Worm (Caenorhabditis elegans) whole organism, midembryonic: ENCODE data around the gene daf-42.

Experiments
- cog-1 ChIP-seq: sonication (generic microtip); optimal IDR thresholded peaks from 2 replicates; lab custom pipeline; 2016; ENCODE audit warnings: missing genetic modification characterization, missing compliant biosample characterization
- klf-2 ChIP-seq: fragments of 200-800 bp; sonication (Bioruptor generic); conservative IDR thresholded peaks from 2 replicates; pipeline ENCODE4 v1.3.6; 2022; ENCODE audit warnings: missing genetic modification reagents, missing genetic modification characterization, missing compliant biosample characterization
- ref-1 ChIP-seq: fragments of 200-800 bp; sonication (Bioruptor generic); conservative IDR thresholded peaks from 2 replicates; pipeline ENCODE4 v1.3.6; 2022; ENCODE audit warnings: missing genetic modification reagents, missing genetic modification characterization, missing compliant biosample characterization
- tab-1 ChIP-seq: fragments of 200-800 bp; sonication (Bioruptor generic); IDR thresholded peaks from 2 replicates; pipeline ENCODE4 v1.3.6; 2022; ENCODE audit warnings: missing genetic modification characterization, missing compliant biosample characterization
- ztf-23 ChIP-seq: fragments of 200-800 bp; sonication (Bioruptor generic); IDR thresholded peaks from 2 replicates; pipeline ENCODE4 v1.3.6; 2022; ENCODE audit warnings: missing genetic modification reagents, missing genetic modification characterization, missing compliant biosample characterization
- ztf-29 ChIP-seq: fragments of 200-800 bp; sonication (Bioruptor generic); IDR thresholded peaks from 2 replicates; pipeline ENCODE4 v1.3.6; 2022; ENCODE audit warnings: missing genetic modification reagents, missing genetic modification characterization, missing compliant biosample characterization

The daf-42 gene

ce11 chrIV:7285839-7286238 lies 60.8 kb downstream of the daf-42 start, which contains the start of gene C06E4.8:
Gene C06E4.8 (minus strand): TSS chrIV:7285875.
- TF ChIP-seq tab-1 (GFP tag; lab: Robert Waterston, UW) (no peak), cog-1 (tag; lab: Kevin White, UChicago) (no peak), ztf-23 (GFP tag; lab: Robert Waterston, UW) (no peak), ref-1 (GFP tag; lab: Robert Waterston, UW) (no peak), klf-2 (GFP tag; lab: Robert Waterston, UW) (no peak), ztf-29 (GFP tag; lab: Robert Waterston, UW) (no peak)
